Worm (Caenorhabditis elegans) whole organism, early embryonic: ENCODE results near the gene jmjd-1.2.

ENCODE experiments used
- B0310.2 ChIP-seq: sonication (generic microtip); optimal IDR thresholded peaks from 2 replicates; lab custom pipeline; 2016; ENCODE audit warnings: mild to moderate bottlenecking, missing genetic modification characterization, missing compliant biosample characterization
- ama-1 ChIP-seq: fragments of 150-350 bp; optimal IDR thresholded peaks from 2 replicates; lab custom pipeline; 2014
- flt-1 ChIP-seq: fragments of 200-800 bp; sonication (Bioruptor generic); IDR thresholded peaks from 2 replicates; pipeline ENCODE4 v1.3.6; 2022; ENCODE audit warnings: missing genetic modification characterization, missing compliant biosample characterization
- hmbx-1 ChIP-seq: sonication (generic microtip); optimal IDR thresholded peaks from 2 replicates; lab custom pipeline; 2016; ENCODE audit warnings: mild to moderate bottlenecking, missing genetic modification characterization, missing compliant biosample characterization
- hmg-4 ChIP-seq: fragments of 200-800 bp; sonication (Bioruptor generic); optimal IDR thresholded peaks from 2 replicates; lab custom pipeline; 2018; ENCODE audit warnings: mild to moderate bottlenecking, missing genetic modification characterization, missing compliant biosample characterization
- scrt-1 ChIP-seq: fragments of 200-800 bp; sonication (Bioruptor generic); IDR thresholded peaks from 2 replicates; pipeline ENCODE4 v1.3.6; 2022; ENCODE audit warnings: missing genetic modification characterization, missing compliant biosample characterization
- tbx-11 ChIP-seq: fragments of 200-800 bp; sonication (Bioruptor generic); IDR thresholded peaks from 2 replicates; pipeline ENCODE4 v1.3.6; 2022; ENCODE audit warnings: missing genetic modification characterization, missing compliant biosample characterization
- tbx-37 ChIP-seq: fragments of 200-800 bp; sonication (Bioruptor generic); conservative IDR thresholded peaks from 2 replicates; pipeline ENCODE4 v1.3.6; 2022; ENCODE audit warnings: missing genetic modification reagents, missing genetic modification characterization, missing compliant biosample characterization

DNA sequence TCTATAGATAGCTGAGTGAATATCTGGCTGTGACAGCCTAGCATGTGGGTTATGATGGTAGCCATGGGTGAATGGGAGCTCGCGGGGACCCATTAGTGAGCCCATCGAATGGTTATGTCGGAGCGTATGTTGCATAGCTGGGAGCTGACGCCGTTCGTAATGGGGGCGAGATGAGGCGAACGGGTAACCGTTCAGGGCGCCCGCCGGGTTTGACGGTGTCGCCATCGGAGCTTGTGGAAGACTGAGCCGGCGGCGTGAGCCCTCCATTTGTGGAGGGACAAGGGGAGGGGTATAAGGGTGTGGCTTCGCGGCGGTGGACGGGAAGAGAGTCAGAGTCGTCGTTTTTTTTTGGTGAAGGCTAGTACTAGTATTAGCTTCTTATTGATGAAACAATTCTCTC is 36.9 kb upstream of the jmjd-1.2 start:
- TF ChIP-seq hmbx-1: no peak
- no peak for TF ChIP-seq B0310.2
- no peak for TF ChIP-seq tbx-37
- no peak for TF ChIP-seq hmg-4 (GFP tag; lab: Kevin White, UChicago)
- no peak for TF ChIP-seq flt-1 (GFP tag; lab: Robert Waterston, UW)
- no peak for TF ChIP-seq ama-1 (lab: Kevin White, UChicago)
- no peak for TF ChIP-seq tbx-11 (GFP tag; lab: Robert Waterston, UW)
- no peak for TF ChIP-seq scrt-1 (GFP tag; lab: Robert Waterston, UW)
